Fruit fly (Drosophila melanogaster) whole organism, embryonic: ENCODE data around the gene COX7AL2.

ENCODE experiments used
- Ada2b ChIP-seq: fragments of 200-800 bp; sonication (Bioruptor generic); IDR thresholded peaks from 2 replicates; pipeline ENCODE4 v1.3.6; 2022; ENCODE audit warnings: missing biosample characterization, missing genetic modification characterization
- CG11093 ChIP-seq: fragments of 200-800 bp; sonication (Bioruptor generic); IDR thresholded peaks from 3 replicates; pipeline ENCODE4 v1.3.6; 2022; ENCODE audit warnings: missing biosample characterization, missing genetic modification characterization
- CG11456 ChIP-seq: fragments of 200-800 bp; sonication (Bioruptor generic); IDR thresholded peaks from 3 replicates; pipeline ENCODE4 v1.3.6; 2022; ENCODE audit warnings: missing biosample characterization, missing genetic modification characterization
- CG12071 ChIP-seq: fragments of 200-800 bp; sonication (Bioruptor generic); optimal IDR thresholded peaks from 3 replicates; lab custom pipeline; 2018; ENCODE audit warnings: missing biosample characterization, mild to moderate bottlenecking, missing genetic modification characterization
- CG12155 ChIP-seq: fragments of 200-800 bp; sonication (Bioruptor generic); optimal IDR thresholded peaks from 3 replicates; lab custom pipeline; 2016; ENCODE audit warnings: missing biosample characterization, missing genetic modification characterization
- CG12659 ChIP-seq: fragments of 200-800 bp; sonication (Bioruptor generic); optimal IDR thresholded peaks from 3 replicates; lab custom pipeline; 2017; ENCODE audit warnings: mild to moderate bottlenecking, missing biosample characterization, missing genetic modification reagents, missing genetic modification characterization
- CG12942 ChIP-seq: fragments of 200-800 bp; sonication (Bioruptor generic); optimal IDR thresholded peaks from 3 replicates; lab custom pipeline; 2016; ENCODE audit warnings: missing biosample characterization, missing genetic modification characterization
- CG14014 ChIP-seq: fragments of 200-800 bp; sonication (Bioruptor generic); IDR thresholded peaks from 2 replicates; pipeline ENCODE4 v1.3.6; 2022; ENCODE audit warnings: missing biosample characterization, missing genetic modification characterization
- CG14667 ChIP-seq: fragments of 200-800 bp; sonication (Bioruptor generic); IDR thresholded peaks from 2 replicates; pipeline ENCODE4 v1.3.6; 2022; ENCODE audit warnings: missing biosample characterization, missing genetic modification characterization
- CG15269 ChIP-seq: fragments of 200-800 bp; sonication (Bioruptor generic); optimal IDR thresholded peaks from 2 replicates; lab custom pipeline; 2018; ENCODE audit warnings: missing biosample characterization, mild to moderate bottlenecking, missing genetic modification characterization, moderate library complexity
- CG30403 ChIP-seq: fragments of 200-800 bp; sonication (Bioruptor generic); optimal IDR thresholded peaks from 3 replicates; lab custom pipeline; 2016; ENCODE audit warnings: missing biosample characterization, missing genetic modification characterization
- CG31441 ChIP-seq: fragments of 200-800 bp; sonication (Bioruptor generic); IDR thresholded peaks from 2 replicates; pipeline ENCODE4 v1.3.6; 2022; ENCODE audit warnings: missing biosample characterization, missing genetic modification characterization
- CG33557 ChIP-seq: fragments of 200-800 bp; sonication (Bioruptor generic); optimal IDR thresholded peaks from 2 replicates; lab custom pipeline; 2019; ENCODE audit warnings: missing biosample characterization, mild to moderate bottlenecking, missing genetic modification characterization, moderate library complexity
- CG3407 ChIP-seq: fragments of 200-800 bp; sonication (Bioruptor generic); optimal IDR thresholded peaks from 2 replicates; lab custom pipeline; 2018; ENCODE audit warnings: missing biosample characterization, mild to moderate bottlenecking, missing genetic modification characterization
- CG34224 ChIP-seq: fragments of 200-800 bp; sonication (Bioruptor generic); IDR thresholded peaks from 3 replicates; pipeline ENCODE4 v1.3.6; 2022; ENCODE audit warnings: missing biosample characterization, missing genetic modification characterization; ENCODE audit not compliant: partially characterized antibody
- CG4707 ChIP-seq: fragments of 200-800 bp; sonication (Bioruptor generic); optimal IDR thresholded peaks from 2 replicates; lab custom pipeline; 2018; ENCODE audit warnings: missing biosample characterization, mild to moderate bottlenecking, missing genetic modification characterization, moderate library complexity
- CG6654 ChIP-seq: fragments of 200-800 bp; sonication (Bioruptor generic); optimal IDR thresholded peaks from 2 replicates; lab custom pipeline; 2017; ENCODE audit warnings: missing biosample characterization, mild to moderate bottlenecking, missing genetic modification characterization
- CG7839 ChIP-seq: fragments of 200-800 bp; sonication (Bioruptor generic); optimal IDR thresholded peaks from 3 replicates; lab custom pipeline; 2018; ENCODE audit warnings: missing biosample characterization, mild to moderate bottlenecking, missing genetic modification characterization, moderate library complexity
- CG8924 ChIP-seq: fragments of 200-800 bp; optimal IDR thresholded peaks from 3 replicates; lab custom pipeline; 2019; ENCODE audit warnings: missing biosample characterization, mild to moderate bottlenecking, missing genetic modification characterization, moderate library complexity
- CHES-1-like ChIP-seq: fragments of 200-800 bp; sonication (Bioruptor generic); optimal IDR thresholded peaks from 2 replicates; lab custom pipeline; 2016; ENCODE audit warnings: missing biosample characterization, missing genetic modification characterization
- D ChIP-seq, 2 experiments: fragments of 200-800 bp in 1 of 2; fragments of >200 bp in 1 of 2; sonication (Bioruptor generic) in 1 of 2; optimal IDR thresholded peaks; 2 replicates in 1 of 2; 3 replicates in 1 of 2; lab custom pipeline; 2017; ENCODE audit warnings: mild to moderate bottlenecking in 1 of 2, missing biosample characterization in 1 of 2, missing genetic modification characterization in 1 of 2, missing genetic modification reagents in 1 of 2
- Dbx ChIP-seq: fragments of 200-800 bp; sonication (Bioruptor generic); IDR thresholded peaks from 3 replicates; pipeline ENCODE4 v1.3.6; 2022; ENCODE audit warnings: missing biosample characterization, missing genetic modification characterization
- Dref ChIP-seq: fragments of 200-800 bp; sonication (Bioruptor generic); IDR thresholded peaks from 2 replicates; pipeline ENCODE4 v1.3.6; 2022; ENCODE audit warnings: missing biosample characterization, missing genetic modification characterization
- ERR ChIP-seq: fragments of 200-800 bp; sonication (Bioruptor generic); optimal IDR thresholded peaks from 2 replicates; lab custom pipeline; 2016; ENCODE audit warnings: missing biosample characterization, missing genetic modification characterization
- Ets97D ChIP-seq: fragments of 200-800 bp; sonication (Bioruptor generic); optimal IDR thresholded peaks from 3 replicates; lab custom pipeline; 2016; ENCODE audit warnings: missing biosample characterization, missing genetic modification characterization
- Hr51 ChIP-seq, 2 experiments: fragments of 200-800 bp; sonication (Bioruptor generic); optimal IDR thresholded peaks; 2 replicates in 1 of 2; 3 replicates in 1 of 2; lab custom pipeline; 2016 to 2018; ENCODE audit warnings: missing biosample characterization in 2 of 2, missing genetic modification characterization in 2 of 2, mild to moderate bottlenecking in 1 of 2, moderate library complexity in 1 of 2
- Hr78 ChIP-seq, 2 experiments: fragments of 200-800 bp in 1 of 2; fragments of >200 bp in 1 of 2; sonication (Bioruptor generic) in 1 of 2; optimal IDR thresholded peaks; 2 replicates each; lab custom pipeline; 2017 to 2019; ENCODE audit warnings: missing biosample characterization in 2 of 2, missing genetic modification characterization in 2 of 2, mild to moderate bottlenecking in 1 of 2, moderate library complexity in 1 of 2
- MESR4 ChIP-seq: fragments of 200-800 bp; sonication (Bioruptor generic); optimal IDR thresholded peaks from 2 replicates; lab custom pipeline; 2018; ENCODE audit warnings: missing biosample characterization, mild to moderate bottlenecking, missing genetic modification characterization, moderate library complexity
- Mad ChIP-seq: fragments of 200-800 bp; sonication (Bioruptor generic); optimal IDR thresholded peaks from 2 replicates; lab custom pipeline; 2016; ENCODE audit warnings: missing biosample characterization, missing genetic modification characterization
- Opbp ChIP-seq: fragments of 200-800 bp; sonication (Bioruptor generic); IDR thresholded peaks from 3 replicates; pipeline ENCODE4 v1.3.6; 2022; ENCODE audit warnings: missing biosample characterization, missing genetic modification characterization; ENCODE audit not compliant: partially characterized antibody
- Ravus ChIP-seq: fragments of 200-800 bp; sonication (Bioruptor generic); IDR thresholded peaks from 2 replicates; pipeline ENCODE4 v1.3.6; 2022; ENCODE audit warnings: missing biosample characterization, missing genetic modification characterization
- Sox102F ChIP-seq: fragments of 200-800 bp; sonication (Bioruptor generic); optimal IDR thresholded peaks from 2 replicates; lab custom pipeline; 2018; ENCODE audit warnings: missing biosample characterization, mild to moderate bottlenecking, missing genetic modification characterization, moderate library complexity
- ab ChIP-seq: fragments of 200-800 bp; sonication (Bioruptor generic); optimal IDR thresholded peaks from 2 replicates; lab custom pipeline; 2016; ENCODE audit warnings: missing biosample characterization, missing genetic modification characterization
- crol ChIP-seq: fragments of 200-800 bp; sonication (Bioruptor generic); IDR thresholded peaks from 2 replicates; pipeline ENCODE4 v1.3.6; 2022; ENCODE audit warnings: missing biosample characterization, missing genetic modification characterization
- cwo ChIP-seq: fragments of 200-800 bp; sonication (Bioruptor generic); optimal IDR thresholded peaks from 3 replicates; lab custom pipeline; 2017; ENCODE audit warnings: missing biosample characterization, missing genetic modification characterization, mild to moderate bottlenecking, moderate library complexity, missing genetic modification reagents
- ems ChIP-seq: fragments of 200-800 bp; sonication (Bioruptor generic); optimal IDR thresholded peaks from 3 replicates; lab custom pipeline; 2016; ENCODE audit warnings: missing biosample characterization, missing genetic modification characterization
- gcm ChIP-seq: fragments of 200-800 bp; sonication (Bioruptor generic); optimal IDR thresholded peaks from 2 replicates; lab custom pipeline; 2019; ENCODE audit warnings: missing biosample characterization, mild to moderate bottlenecking, missing genetic modification characterization, moderate library complexity
- jing ChIP-seq: fragments of 200-800 bp; sonication (Bioruptor generic); optimal IDR thresholded peaks from 2 replicates; lab custom pipeline; 2018; ENCODE audit warnings: missing biosample characterization, mild to moderate bottlenecking, missing genetic modification characterization
- knrl ChIP-seq: fragments of 200-800 bp; sonication (Bioruptor generic); IDR thresholded peaks from 3 replicates; pipeline ENCODE4 v1.3.6; 2022; ENCODE audit warnings: missing biosample characterization, missing genetic modification characterization; ENCODE audit not compliant: partially characterized antibody
- peb ChIP-seq: fragments of 200-800 bp; sonication (Bioruptor generic); IDR thresholded peaks from 2 replicates; pipeline ENCODE4 v1.3.6; 2022; ENCODE audit warnings: missing biosample characterization, missing genetic modification characterization
- pros ChIP-seq: fragments of 200-800 bp; sonication (Bioruptor generic); optimal IDR thresholded peaks from 3 replicates; lab custom pipeline; 2019; ENCODE audit warnings: missing biosample characterization, mild to moderate bottlenecking, missing genetic modification characterization, moderate library complexity
- repo ChIP-seq: fragments of 200-800 bp; sonication (Bioruptor generic); optimal IDR thresholded peaks from 2 replicates; lab custom pipeline; 2016; ENCODE audit warnings: missing biosample characterization, missing genetic modification characterization
- sisA ChIP-seq: fragments of 200-800 bp; sonication (Bioruptor generic); IDR thresholded peaks from 2 replicates; pipeline ENCODE4 v1.3.6; 2022; ENCODE audit warnings: missing biosample characterization, missing genetic modification characterization
- slbo ChIP-seq: fragments of 200-800 bp; sonication (Bioruptor generic); IDR thresholded peaks from 2 replicates; pipeline ENCODE4 v1.3.6; 2022; ENCODE audit warnings: missing biosample characterization, missing genetic modification characterization
- tgo ChIP-seq: fragments of 200-800 bp; sonication (Bioruptor generic); IDR thresholded peaks from 3 replicates; pipeline ENCODE4 v1.3.6; 2022; ENCODE audit warnings: missing biosample characterization, missing genetic modification characterization
- tin ChIP-seq: fragments of 200-800 bp; sonication (Bioruptor generic); optimal IDR thresholded peaks from 3 replicates; lab custom pipeline; 2016; ENCODE audit warnings: missing biosample characterization, missing genetic modification characterization
- zf30C ChIP-seq: fragments of 200-800 bp; sonication (Bioruptor generic); optimal IDR thresholded peaks from 3 replicates; lab custom pipeline; 2018; ENCODE audit warnings: missing biosample characterization, mild to moderate bottlenecking, missing genetic modification characterization

The COX7AL2 gene

dm6 chr2L:2177969-2178809 is 19.5 kb downstream of the COX7AL2 start, which contains the start of gene aop (continued):
- peak; percentile 47; the same call in 1 of the 3 replicates for TF ChIP-seq Opbp (GFP tag; lab: Robert Waterston, UW)
- 0 out of 3 replicates have a peak, but pooled peaks have one; percentile 41 for TF ChIP-seq CG34224 (GFP tag; lab: Robert Waterston, UW)
- no peak for TF ChIP-seq CG6654 (GFP tag; lab: Kevin White, UChicago)
- peak in 1 of 2 experiments; percentile 22 for TF ChIP-seq Hr78 (GFP tag; optimal IDR thresholded peaks at IDR 0.05; lab: Kevin White, UChicago)
- TF ChIP-seq MESR4 = no peak
- TF ChIP-seq CG33557 = peak; percentile 19
- TF ChIP-seq ems (GFP tag; lab: Kevin White, UChicago) = peak; percentile 7
- TF ChIP-seq cwo (GFP tag; lab: Kevin White, UChicago) = no peak
- TF ChIP-seq Dbx = peak; percentile 48; the same call in 1 of the 3 replicates
- TF ChIP-seq ab = no peak
- TF ChIP-seq slbo (GFP tag; lab: Robert Waterston, UW) = no peak
- TF ChIP-seq CG12071 = peak; percentile 56
- peak; percentile 21 for TF ChIP-seq CG7839 (tag; lab: Kevin White, UChicago)
- TF ChIP-seq knrl = 0 out of 3 replicates have a peak, but pooled peaks have one; percentile 16
- no peak for TF ChIP-seq Ets97D (GFP tag; lab: Kevin White, UChicago)
- no peak for TF ChIP-seq Sox102F
- 0 out of 3 replicates have a peak, but pooled peaks have one; percentile 10 for TF ChIP-seq tgo (GFP tag; lab: Robert Waterston, UW)
- peak; percentile 39 for TF ChIP-seq zf30C (GFP tag; lab: Kevin White, UChicago)
- no peak for TF ChIP-seq Mad
- peak; percentile 72 for TF ChIP-seq CG8924 (tag; lab: Kevin White, UChicago)
- peak; percentile 40 for TF ChIP-seq CHES-1-like (GFP tag; lab: Kevin White, UChicago)
- no peak for TF ChIP-seq jing (GFP tag; lab: Kevin White, UChicago)
- TF ChIP-seq Ada2b = no peak
- TF ChIP-seq crol (GFP tag; lab: Robert Waterston, UW) = 0 out of 2 replicates have a peak, but pooled peaks have one; percentile 23
- peak; percentile 72 for TF ChIP-seq pros
- TF ChIP-seq CG31441 (GFP tag; lab: Robert Waterston, UW) = peak; percentile 33; the same call in 1 of the 2 replicates

- TF ChIP-seq CG3407 (GFP tag; lab: Kevin White, UChicago) (no peak), CG12659 (GFP tag; lab: Kevin White, UChicago) (peak; percentile 45), CG12155 (peak; percentile 42), Hr51 (GFP tag; optimal IDR thresholded peaks at IDR 0.05; lab: Kevin White, UChicago) (peak; percentile 39 to 59), CG4707 (GFP tag; lab: Kevin White, UChicago) (peak; percentile 77), CG14667 (GFP tag; lab: Robert Waterston, UW) (no peak), sisA (GFP tag; lab: Robert Waterston, UW) (peak; percentile 34; the same call in 1 of the 2 replicates), Dref (GFP tag; lab: Robert Waterston, UW) (no peak), peb (GFP tag; lab: Robert Waterston, UW) (0 out of 2 replicates have a peak, but pooled peaks have one; percentile 27), CG12942 (GFP tag; lab: Kevin White, UChicago) (no peak), tin (GFP tag; lab: Kevin White, UChicago) (no peak), gcm (GFP tag; lab: Kevin White, UChicago) (no peak), Ravus (GFP tag; lab: Robert Waterston, UW) (no peak), repo (GFP tag; lab: Kevin White, UChicago) (no peak), CG15269 (tag; lab: Kevin White, UChicago) (peak; percentile 39), CG11456 (GFP tag; lab: Robert Waterston, UW) (0 out of 3 replicates have a peak, but pooled peaks have one; percentile 60), CG11093 (GFP tag; lab: Robert Waterston, UW) (peak; percentile 14; the same call in 1 of the 3 replicates), D (optimal IDR thresholded peaks at IDR 0.05; lab: Kevin White, UChicago) (no peak), D (GFP tag; optimal IDR thresholded peaks at IDR 0.05; lab: Kevin White, UChicago) (peak; percentile 42), ERR (GFP tag; lab: Kevin White, UChicago) (no peak), CG14014 (GFP tag; lab: Robert Waterston, UW) (peak; percentile 43; the same call in 1 of the 2 replicates), CG30403 (peak; percentile 56)
Observed at dm6 chr2L:2177312-2177968, 20.3 kb downstream of the COX7AL2 start.
